Fruit fly (Drosophila melanogaster): Measurements from ENCODE around the gene CG33644.

Gene CG33644

dm6 chr2L:13570982-13571426 is 39.1 kb downstream of the CG33644 start (continued):
- TF ChIP-seq CG3847 (GFP tag; IDR thresholded peaks at IDR 0.05) (no peak), HLH4C (GFP tag; IDR thresholded peaks at IDR 0.05; ENCODE audit: partially characterized antibody) (no peak), Spps (tag; optimal IDR thresholded peaks at IDR 0.05) (no peak), sens-2 (GFP tag; IDR thresholded peaks at IDR 0.05) (no peak), her (GFP tag; optimal IDR thresholded peaks at IDR 0.05) (no peak), insv (GFP tag; optimal IDR thresholded peaks at IDR 0.05) (no peak), CG7928 (GFP tag; optimal IDR thresholded peaks at IDR 0.05) (no peak), CG15514 (GFP tag; optimal IDR thresholded peaks at IDR 0.05) (no peak), D19B (GFP tag; optimal IDR thresholded peaks at IDR 0.05) (no peak), peb (GFP tag; IDR thresholded peaks at IDR 0.05) (peak; percentile 29; the same call in 1 of the 2 replicates), mirr (GFP tag; optimal IDR thresholded peaks at IDR 0.05) (no peak), CG2129 (GFP tag; IDR thresholded peaks at IDR 0.05; ENCODE audit: partially characterized antibody) (no peak), Chrac-16 (GFP tag; optimal IDR thresholded peaks at IDR 0.05) (no peak), bowl (GFP tag; IDR thresholded peaks at IDR 0.05) (no peak), Dp (GFP tag; optimal IDR thresholded peaks at IDR 0.05) (no peak), chif (GFP tag; optimal IDR thresholded peaks at IDR 0.05) (peak in 1 of 2 experiments; percentile 8), PHDP (tag; optimal IDR thresholded peaks at IDR 0.05) (peak; percentile 43), Sox100B (GFP tag; optimal IDR thresholded peaks at IDR 0.05) (peak; percentile 53), Poxn (GFP tag; IDR thresholded peaks at IDR 0.05) (no peak), Ptx1 (GFP tag; IDR thresholded peaks at IDR 0.05) (0 out of 2 replicates have a peak, but pooled peaks have one; percentile 7), NFAT (GFP tag; IDR thresholded peaks at IDR 0.05) (no peak), CG12659 (GFP tag; optimal IDR thresholded peaks at IDR 0.05) (no peak), CG11696 (GFP tag; IDR thresholded peaks at IDR 0.05) (0 out of 2 replicates have a peak, but pooled peaks have one; percentile 18), CG12236 (GFP tag; optimal IDR thresholded peaks at IDR 0.05) (no peak), CG2120 (GFP tag; optimal IDR thresholded peaks at IDR 0.05) (no peak), CTCF (GFP tag; optimal IDR thresholded peaks at IDR 0.05) (no peak), CG1647 (GFP tag; optimal IDR thresholded peaks at IDR 0.05) (no peak), grn (GFP tag; optimal IDR thresholded peaks at IDR 0.05) (no peak), Lhr (GFP tag; optimal IDR thresholded peaks at IDR 0.05) (no peak), pum (GFP tag; optimal IDR thresholded peaks at IDR 0.05) (no peak), CG11560 (tag; IDR thresholded peaks at IDR 0.05) (no peak), Sin3A (optimal IDR thresholded peaks at IDR 0.05) (no peak), onecut (GFP tag; IDR thresholded peaks at IDR 0.05) (0 out of 2 replicates have a peak, but pooled peaks have one; percentile 14), tio (GFP tag; optimal IDR thresholded peaks at IDR 0.05) (peak; percentile 37), HmgZ (tag; optimal IDR thresholded peaks at IDR 0.05) (no peak), psq (GFP tag; optimal IDR thresholded peaks at IDR 0.05) (no peak), tap (tag; optimal IDR thresholded peaks at IDR 0.05) (no peak), CG3163 (GFP tag; optimal IDR thresholded peaks at IDR 0.05) (no peak), lbe (GFP tag; optimal IDR thresholded peaks at IDR 0.05) (peak; percentile 53), al (GFP tag; IDR thresholded peaks at IDR 0.05) (no peak), fd96Cb (tag; optimal IDR thresholded peaks at IDR 0.05) (peak; percentile 35), BEAF-32 (GFP tag; optimal IDR thresholded peaks at IDR 0.05) (no peak), pros (GFP tag; optimal IDR thresholded peaks at IDR 0.05) (no peak), CG6791 (GFP tag; IDR thresholded peaks at IDR 0.05; ENCODE audit: partially characterized antibody) (no peak), CG8359 (GFP tag; optimal IDR thresholded peaks at IDR 0.05; ENCODE audit: borderline replicate concordance) (no peak), CG32532 (GFP tag; IDR thresholded peaks at IDR 0.05) (no peak), ftz-f1 (GFP tag; optimal IDR thresholded peaks at IDR 0.05) (no peak), CG13775 (GFP tag; optimal IDR thresholded peaks at IDR 0.05) (peak; percentile 14), p53 (GFP tag; optimal IDR thresholded peaks at IDR 0.05) (no peak), org-1 (GFP tag; optimal IDR thresholded peaks at IDR 0.05) (no peak), CG1792 (GFP tag; optimal IDR thresholded peaks at IDR 0.05) (no peak), CG2889 (GFP tag; IDR thresholded peaks at IDR 0.05) (no peak), Nf-YA (GFP tag; IDR thresholded peaks at IDR 0.05) (no peak)

All from whole organism, embryonic.